Fruit fly (Drosophila melanogaster) whole organism, embryonic: Measurements from ENCODE around the gene CG8097.

Experiments
- Aef1 ChIP-seq: fragments of 200-800 bp; sonication (Bioruptor generic); IDR thresholded peaks from 3 replicates; pipeline ENCODE4 v1.3.6; 2022; ENCODE audit warnings: missing biosample characterization, missing genetic modification characterization
- Bteb2 ChIP-seq: fragments of 200-800 bp; sonication (Bioruptor generic); optimal IDR thresholded peaks from 2 replicates; lab custom pipeline; 2016; ENCODE audit warnings: missing biosample characterization, missing genetic modification characterization
- CG10267 ChIP-seq: fragments of 200-800 bp; sonication (Bioruptor generic); optimal IDR thresholded peaks from 2 replicates; lab custom pipeline; 2018; ENCODE audit warnings: missing biosample characterization, mild to moderate bottlenecking, missing genetic modification characterization, moderate library complexity
- CG10321 ChIP-seq: fragments of 200-800 bp; sonication (Bioruptor generic); IDR thresholded peaks from 2 replicates; pipeline ENCODE4 v1.3.6; 2022; ENCODE audit warnings: missing biosample characterization, missing genetic modification characterization
- CG11247 ChIP-seq: fragments of 200-800 bp; sonication (Bioruptor generic); IDR thresholded peaks from 2 replicates; pipeline ENCODE4 v1.3.6; 2022; ENCODE audit warnings: missing biosample characterization, missing genetic modification characterization
- CG14050 ChIP-seq: fragments of 200-800 bp; sonication (Bioruptor generic); IDR thresholded peaks from 3 replicates; pipeline ENCODE4 v1.3.6; 2022; ENCODE audit warnings: missing biosample characterization, missing genetic modification characterization
- CG16815 ChIP-seq: fragments of 200-800 bp; sonication (Bioruptor generic); optimal IDR thresholded peaks from 3 replicates; lab custom pipeline; 2017; ENCODE audit warnings: missing biosample characterization, mild to moderate bottlenecking, missing genetic modification characterization
- CG17186 ChIP-seq: fragments of 200-800 bp; sonication (Bioruptor generic); optimal IDR thresholded peaks from 3 replicates; lab custom pipeline; 2017; ENCODE audit warnings: missing biosample characterization, missing genetic modification reagents, missing genetic modification characterization
- CG17912 ChIP-seq: fragments of 200-800 bp; sonication (Bioruptor generic); optimal IDR thresholded peaks from 2 replicates; lab custom pipeline; 2018; ENCODE audit warnings: missing biosample characterization, mild to moderate bottlenecking, missing genetic modification characterization
- CG18599 ChIP-seq: fragments of 200-800 bp; sonication (Bioruptor generic); optimal IDR thresholded peaks from 3 replicates; lab custom pipeline; 2017; ENCODE audit warnings: missing biosample characterization, missing genetic modification characterization, mild to moderate bottlenecking, moderate library complexity, missing genetic modification reagents
- CG2120 ChIP-seq: fragments of 200-800 bp; sonication (Bioruptor generic); optimal IDR thresholded peaks from 3 replicates; lab custom pipeline; 2016; ENCODE audit warnings: missing biosample characterization, missing genetic modification characterization
- CG2202 ChIP-seq: fragments of 200-800 bp; sonication (Bioruptor generic); optimal IDR thresholded peaks from 2 replicates; lab custom pipeline; 2018; ENCODE audit warnings: missing biosample characterization, mild to moderate bottlenecking, missing genetic modification characterization
- CG32532 ChIP-seq: fragments of 200-800 bp; sonication (Bioruptor generic); IDR thresholded peaks from 2 replicates; pipeline ENCODE4 v1.3.6; 2022; ENCODE audit warnings: missing biosample characterization, missing genetic modification characterization
- CG33213 ChIP-seq: fragments of 200-800 bp; sonication (Bioruptor generic); optimal IDR thresholded peaks from 3 replicates; lab custom pipeline; 2016; ENCODE audit warnings: missing biosample characterization, missing genetic modification characterization
- CG4282 ChIP-seq: fragments of 200-800 bp; sonication (Bioruptor generic); optimal IDR thresholded peaks from 2 replicates; lab custom pipeline; 2016; ENCODE audit warnings: missing biosample characterization, missing genetic modification characterization
- CG4360 ChIP-seq: fragments of 200-800 bp; sonication (Bioruptor generic); IDR thresholded peaks from 2 replicates; pipeline ENCODE4 v1.3.6; 2022; ENCODE audit warnings: missing biosample characterization, missing genetic modification characterization
- CG6654 ChIP-seq: fragments of 200-800 bp; sonication (Bioruptor generic); optimal IDR thresholded peaks from 2 replicates; lab custom pipeline; 2017; ENCODE audit warnings: missing biosample characterization, mild to moderate bottlenecking, missing genetic modification characterization
- CG6854 ChIP-seq: fragments of 200-800 bp; sonication (Bioruptor generic); optimal IDR thresholded peaks from 3 replicates; lab custom pipeline; 2017; ENCODE audit warnings: missing biosample characterization, mild to moderate bottlenecking, missing genetic modification characterization
- CG8290 ChIP-seq, 3 experiments: fragments of 200-800 bp; sonication (Bioruptor generic); optimal IDR thresholded peaks; 2 replicates each; lab custom pipeline; 2016 to 2019; ENCODE audit warnings: missing biosample characterization in 3 of 3, missing genetic modification characterization in 3 of 3, mild to moderate bottlenecking in 2 of 3, moderate library complexity in 1 of 3
- CG9609 ChIP-seq: fragments of 200-800 bp; sonication (Bioruptor generic); optimal IDR thresholded peaks from 3 replicates; lab custom pipeline; 2016; ENCODE audit warnings: missing biosample characterization, missing genetic modification characterization
- CHES-1-like ChIP-seq: fragments of 200-800 bp; sonication (Bioruptor generic); optimal IDR thresholded peaks from 2 replicates; lab custom pipeline; 2016; ENCODE audit warnings: missing biosample characterization, missing genetic modification characterization
- Doc3 ChIP-seq: fragments of 200-800 bp; sonication (Bioruptor generic); IDR thresholded peaks from 3 replicates; pipeline ENCODE4 v1.3.6; 2022; ENCODE audit warnings: missing biosample characterization, missing genetic modification characterization; ENCODE audit not compliant: partially characterized antibody
- Dref ChIP-seq: fragments of 200-800 bp; sonication (Bioruptor generic); IDR thresholded peaks from 2 replicates; pipeline ENCODE4 v1.3.6; 2022; ENCODE audit warnings: missing biosample characterization, missing genetic modification characterization
- ERR ChIP-seq: fragments of 200-800 bp; sonication (Bioruptor generic); optimal IDR thresholded peaks from 2 replicates; lab custom pipeline; 2016; ENCODE audit warnings: missing biosample characterization, missing genetic modification characterization
- Eip74EF ChIP-seq, 2 experiments: fragments of 200-800 bp in 1 of 2; fragments of >200 bp in 1 of 2; sonication (Bioruptor generic) in 1 of 2; optimal IDR thresholded peaks; 2 replicates each; lab custom pipeline; 2017 to 2019; ENCODE audit warnings: missing biosample characterization in 2 of 2, missing genetic modification characterization in 2 of 2, mild to moderate bottlenecking in 1 of 2, moderate library complexity in 1 of 2
- H15 ChIP-seq: fragments of 200-800 bp; sonication (Bioruptor generic); IDR thresholded peaks from 3 replicates; pipeline ENCODE4 v1.3.6; 2022; ENCODE audit warnings: missing biosample characterization, missing genetic modification characterization
- Hmr ChIP-seq: fragments of 200-800 bp; sonication (Bioruptor generic); optimal IDR thresholded peaks from 3 replicates; lab custom pipeline; 2017; ENCODE audit warnings: mild to moderate bottlenecking, missing biosample characterization, missing genetic modification reagents, missing genetic modification characterization
- Hsf ChIP-seq: fragments of 200-800 bp; sonication (Bioruptor generic); optimal IDR thresholded peaks from 3 replicates; lab custom pipeline; 2016; ENCODE audit warnings: missing biosample characterization, missing genetic modification characterization
- Jarid2 ChIP-seq: fragments of 200-800 bp; sonication (Bioruptor generic); optimal IDR thresholded peaks from 3 replicates; lab custom pipeline; 2017; ENCODE audit warnings: mild to moderate bottlenecking, missing biosample characterization, missing genetic modification reagents, missing genetic modification characterization
- Kr ChIP-seq: fragments of 200-800 bp; sonication (Bioruptor generic); optimal IDR thresholded peaks from 2 replicates; lab custom pipeline; 2017; ENCODE audit warnings: missing biosample characterization, mild to moderate bottlenecking, missing genetic modification characterization
- Lpt ChIP-seq: fragments of >200 bp; optimal IDR thresholded peaks from 2 replicates; lab custom pipeline; 2018; ENCODE audit warnings: missing biosample characterization, missing genetic modification characterization
- Mad ChIP-seq: fragments of 200-800 bp; sonication (Bioruptor generic); optimal IDR thresholded peaks from 2 replicates; lab custom pipeline; 2016; ENCODE audit warnings: missing biosample characterization, missing genetic modification characterization
- Med ChIP-seq: fragments of 200-800 bp; sonication (Bioruptor generic); peaks from one replicate; lab custom pipeline; 2016; ENCODE audit warnings: missing biosample characterization, missing genetic modification characterization, mild to moderate bottlenecking, inconsistent platforms, moderate library complexity
- Meics ChIP-seq: fragments of 200-800 bp; sonication (Bioruptor generic); optimal IDR thresholded peaks from 2 replicates; lab custom pipeline; 2017; ENCODE audit warnings: missing biosample characterization, mild to moderate bottlenecking, missing genetic modification characterization
- Oli ChIP-seq: fragments of 200-800 bp; sonication (Bioruptor generic); optimal IDR thresholded peaks from 2 replicates; lab custom pipeline; 2018; ENCODE audit warnings: missing biosample characterization, mild to moderate bottlenecking, missing genetic modification characterization, moderate library complexity
- Trl ChIP-seq, 3 experiments: fragments of >200 bp in 2 of 3; fragments of 200-800 bp in 1 of 3; sonication (Bioruptor generic) in 1 of 3; optimal IDR thresholded peaks; 2 replicates in 1 of 3; 3 replicates in 2 of 3; lab custom pipeline; 2016 to 2017; ENCODE audit warnings: missing biosample characterization in 1 of 3, missing genetic modification characterization in 1 of 3
- ara ChIP-seq: fragments of 200-800 bp; sonication (Bioruptor generic); IDR thresholded peaks from 2 replicates; pipeline ENCODE4 v1.3.6; 2022; ENCODE audit warnings: missing biosample characterization, missing genetic modification characterization
- en ChIP-seq: fragments of 200-800 bp; sonication (Bioruptor generic); optimal IDR thresholded peaks from 2 replicates; lab custom pipeline; 2016; ENCODE audit warnings: missing biosample characterization, missing genetic modification characterization
- klu ChIP-seq: fragments of 200-800 bp; sonication (Bioruptor generic); IDR thresholded peaks from 2 replicates; pipeline ENCODE4 v1.3.6; 2022; ENCODE audit warnings: missing biosample characterization, missing genetic modification characterization
- mirr ChIP-seq: fragments of 200-800 bp; sonication (Bioruptor generic); optimal IDR thresholded peaks from 3 replicates; lab custom pipeline; 2018; ENCODE audit warnings: missing biosample characterization, mild to moderate bottlenecking, missing genetic modification characterization
- mld ChIP-seq: fragments of 200-800 bp; sonication (Bioruptor generic); IDR thresholded peaks from 3 replicates; pipeline ENCODE4 v1.3.6; 2022; ENCODE audit warnings: missing biosample characterization, missing genetic modification characterization; ENCODE audit not compliant: partially characterized antibody
- nom ChIP-seq: fragments of 200-800 bp; sonication (Bioruptor generic); optimal IDR thresholded peaks from 2 replicates; lab custom pipeline; 2017; ENCODE audit warnings: missing biosample characterization, missing genetic modification characterization, mild to moderate bottlenecking, moderate library complexity, missing genetic modification reagents
- ro ChIP-seq: fragments of 200-800 bp; sonication (Bioruptor generic); IDR thresholded peaks from 2 replicates; pipeline ENCODE4 v1.3.6; 2022; ENCODE audit warnings: missing biosample characterization, missing genetic modification characterization
- seq ChIP-seq: fragments of 200-800 bp; sonication (Bioruptor generic); IDR thresholded peaks from 2 replicates; pipeline ENCODE4 v1.3.6; 2022; ENCODE audit warnings: missing biosample characterization, missing genetic modification characterization
- sim ChIP-seq: fragments of 200-800 bp; sonication (Bioruptor generic); IDR thresholded peaks from 2 replicates; pipeline ENCODE4 v1.3.6; 2022; ENCODE audit warnings: missing biosample characterization, missing genetic modification characterization
- sr ChIP-seq: fragments of 200-800 bp; sonication (Bioruptor generic); IDR thresholded peaks from 3 replicates; pipeline ENCODE4 v1.3.6; 2022; ENCODE audit warnings: missing biosample characterization, missing genetic modification characterization
- trem ChIP-seq: fragments of 200-800 bp; optimal IDR thresholded peaks from 3 replicates; lab custom pipeline; 2019; ENCODE audit warnings: missing biosample characterization, mild to moderate bottlenecking, missing genetic modification characterization, moderate library complexity
- tx ChIP-seq: fragments of 200-800 bp; sonication (Bioruptor generic); optimal IDR thresholded peaks from 2 replicates; lab custom pipeline; 2016; ENCODE audit warnings: missing biosample characterization, missing genetic modification characterization
- unpg ChIP-seq: fragments of 200-800 bp; sonication (Bioruptor generic); optimal IDR thresholded peaks from 3 replicates; lab custom pipeline; 2018; ENCODE audit warnings: missing biosample characterization, mild to moderate bottlenecking, missing genetic modification characterization, moderate library complexity
- wdn ChIP-seq: fragments of 200-800 bp; sonication (Bioruptor generic); IDR thresholded peaks from 2 replicates; pipeline ENCODE4 v1.3.6; 2022; ENCODE audit warnings: missing biosample characterization, missing genetic modification characterization
- zfh2 ChIP-seq: fragments of 200-800 bp; sonication (Bioruptor generic); optimal IDR thresholded peaks from 2 replicates; lab custom pipeline; 2016; ENCODE audit warnings: missing biosample characterization, missing genetic modification characterization

CG8097 gene

DNA sequence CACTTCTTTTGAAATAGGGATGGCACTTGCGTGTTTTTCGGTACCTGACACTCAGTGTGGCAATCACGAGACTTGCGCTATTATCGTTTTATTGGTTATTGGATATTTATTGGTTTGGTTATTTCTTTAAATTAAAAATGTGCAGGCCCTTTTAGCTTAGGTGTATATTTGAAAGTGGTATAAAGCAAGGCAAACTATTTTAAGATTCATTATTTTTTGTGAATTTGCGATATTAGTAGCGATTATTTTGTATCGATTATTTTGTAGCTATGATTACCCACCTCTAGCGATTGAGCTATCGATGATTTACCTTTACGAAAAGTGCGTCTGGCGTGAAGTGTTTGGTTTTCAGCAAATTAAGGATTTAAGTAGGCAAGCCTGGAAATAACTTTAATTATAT lies at the start of gene CG8097, which contains the start of gene CG9215 (continued):
- TF ChIP-seq CG18599 (GFP tag; lab: Kevin White, UChicago) (no peak), CG16815 (no peak), Dref (GFP tag; lab: Robert Waterston, UW) (peak; percentile 73), ro (no peak), CG14050 (GFP tag; lab: Robert Waterston, UW) (no peak), sr (GFP tag; lab: Robert Waterston, UW) (no peak), CG17912 (GFP tag; lab: Kevin White, UChicago) (no peak), en (no peak), CHES-1-like (GFP tag; lab: Kevin White, UChicago) (peak; percentile 48), CG32532 (GFP tag; lab: Robert Waterston, UW) (no peak), CG17186 (GFP tag; lab: Kevin White, UChicago) (peak; percentile 75), Bteb2 (GFP tag; lab: Kevin White, UChicago) (peak; percentile 39), seq (GFP tag; lab: Robert Waterston, UW) (no peak), mirr (no peak), ERR (GFP tag; lab: Kevin White, UChicago) (no peak), Mad (GFP tag; lab: Kevin White, UChicago) (no peak), trem (tag; lab: Kevin White, UChicago) (peak; percentile 76), Aef1 (GFP tag; lab: Robert Waterston, UW) (no peak), Hsf (GFP tag; lab: Kevin White, UChicago) (peak; percentile 65), CG33213 (peak; percentile 3), CG8290 (GFP tag; optimal IDR thresholded peaks at IDR 0.05; lab: Kevin White, UChicago) (peak; percentile 57), CG8290 (tag; optimal IDR thresholded peaks at IDR 0.05; lab: Kevin White, UChicago) (no peak), Kr (GFP tag; lab: Kevin White, UChicago) (no peak), mld (GFP tag; lab: Robert Waterston, UW) (peak; percentile 85; the same call in 2 of the 3 replicates), zfh2 (GFP tag; lab: Kevin White, UChicago) (peak; percentile 54), CG2202 (tag; lab: Kevin White, UChicago) (no peak), wdn (no peak), CG4360 (GFP tag; lab: Robert Waterston, UW) (no peak), CG6654 (no peak), tx (no peak), CG6854 (GFP tag; lab: Kevin White, UChicago) (no peak), CG11247 (GFP tag; lab: Robert Waterston, UW) (no peak), Meics (GFP tag; lab: Kevin White, UChicago) (no peak), CG10267 (peak; percentile 94), unpg (no peak), sim (GFP tag; lab: Robert Waterston, UW) (no peak), klu (GFP tag; lab: Robert Waterston, UW) (no peak), Eip74EF (GFP tag; optimal IDR thresholded peaks at IDR 0.05; lab: Kevin White, UChicago) (no peak), CG4282 (GFP tag; lab: Kevin White, UChicago) (no peak), CG2120 (peak; percentile 62), CG10321 (GFP tag; lab: Robert Waterston, UW) (no peak), Oli (no peak), nom (GFP tag; lab: Kevin White, UChicago) (no peak), Trl (optimal IDR thresholded peaks at IDR 0.05; lab: Kevin White, UChicago) (no peak), Trl (GFP tag; optimal IDR thresholded peaks at IDR 0.05; lab: Kevin White, UChicago) (peak; percentile 6), Jarid2 (GFP tag; lab: Kevin White, UChicago) (no peak), CG9609 (GFP tag; lab: Kevin White, UChicago) (no peak), ara (GFP tag; lab: Robert Waterston, UW) (no peak), Lpt (GFP tag; lab: Kevin White, UChicago) (no peak), Hmr (no peak), Doc3 (GFP tag; lab: Robert Waterston, UW) (peak; percentile 97), Med (GFP tag; lab: Kevin White, UChicago) (peak; percentile 84), H15 (GFP tag; lab: Robert Waterston, UW) (no peak)
